Fruit fly (Drosophila melanogaster) whole organism, prepupa: Measurements from ENCODE around the gene CG32712.

ENCODE experiments used
- CG6163 ChIP-seq: fragments of 200-800 bp; sonication (Bioruptor generic); IDR thresholded peaks from 3 replicates; pipeline ENCODE4 v1.3.6; 2022; ENCODE audit warnings: missing biosample characterization, missing genetic modification characterization
- CG8632 ChIP-seq: fragments of 200-800 bp; sonication (Bioruptor generic); optimal IDR thresholded peaks from 3 replicates; lab custom pipeline; 2016; ENCODE audit warnings: missing biosample characterization, missing genetic modification characterization
- CG9139 ChIP-seq: fragments of 200-800 bp; sonication (Bioruptor generic); optimal IDR thresholded peaks from 3 replicates; lab custom pipeline; 2017; ENCODE audit warnings: missing biosample characterization, mild to moderate bottlenecking, missing genetic modification characterization
- Eip78C ChIP-seq: fragments of 200-800 bp; sonication (Bioruptor generic); peaks from one replicate; lab custom pipeline; 2016; ENCODE audit warnings: missing biosample characterization, missing genetic modification characterization
- Gug ChIP-seq: fragments of 200-800 bp; sonication (Bioruptor generic); IDR thresholded peaks from 2 replicates; pipeline ENCODE4 v1.3.6; 2022; ENCODE audit warnings: missing biosample characterization, missing genetic modification characterization
- Hr4 ChIP-seq: fragments of 200-800 bp; sonication (Bioruptor generic); optimal IDR thresholded peaks from 3 replicates; lab custom pipeline; 2016; ENCODE audit warnings: missing biosample characterization, missing genetic modification characterization
- OdsH ChIP-seq: fragments of 200-800 bp; sonication (Bioruptor generic); optimal IDR thresholded peaks from 3 replicates; lab custom pipeline; 2016; ENCODE audit warnings: missing biosample characterization, missing genetic modification characterization
- Sox15 ChIP-seq: fragments of 200-800 bp; sonication (Bioruptor generic); optimal IDR thresholded peaks from 3 replicates; lab custom pipeline; 2016; ENCODE audit warnings: missing biosample characterization, missing genetic modification characterization
- dac ChIP-seq: fragments of 200-800 bp; sonication (Bioruptor generic); optimal IDR thresholded peaks from 2 replicates; lab custom pipeline; 2017; ENCODE audit warnings: missing biosample characterization, mild to moderate bottlenecking, missing genetic modification characterization
- esn ChIP-seq: fragments of 200-800 bp; sonication (Bioruptor generic); optimal IDR thresholded peaks from 2 replicates; lab custom pipeline; 2016; ENCODE audit warnings: missing biosample characterization, mild to moderate bottlenecking, missing genetic modification characterization, moderate library complexity
- fkh ChIP-seq: fragments of 200-800 bp; sonication (Bioruptor generic); optimal IDR thresholded peaks from 3 replicates; lab custom pipeline; 2017; ENCODE audit warnings: missing biosample characterization, mild to moderate bottlenecking, missing genetic modification characterization, moderate library complexity

dm6 chrX:8413513-8414113 is 20.0 kb downstream of the CG32712 start:
- TF ChIP-seq OdsH (GFP tag; lab: Kevin White, UChicago), result no peak
- TF ChIP-seq CG6163, result no peak
- TF ChIP-seq Gug, result no peak
- no peak for TF ChIP-seq esn
- TF ChIP-seq CG8632 (GFP tag; lab: Kevin White, UChicago), result no peak
- no peak for TF ChIP-seq fkh (GFP tag; lab: Kevin White, UChicago)
- TF ChIP-seq CG9139 (GFP tag; lab: Kevin White, UChicago), result no peak
- TF ChIP-seq Eip78C (GFP tag; lab: Kevin White, UChicago), result no peak
- TF ChIP-seq dac (GFP tag; lab: Kevin White, UChicago), result no peak
- TF ChIP-seq Hr4 (GFP tag; lab: Kevin White, UChicago), result no peak
- TF ChIP-seq Sox15 (GFP tag; lab: Kevin White, UChicago), result no peak
